Fruit fly (Drosophila melanogaster): ENCODE measurements around the gene CG33912.

The CG33912 gene

dm6 chr3L:20755585-20755984 is at the start of gene CG33912:
Gene CG33912 (minus strand): TSS chr3L:20755685.
- no peak for TF ChIP-seq CG4328 (GFP tag; optimal IDR thresholded peaks at IDR 0.05)
- no peak for TF ChIP-seq odd (GFP tag; optimal IDR thresholded peaks at IDR 0.05)
- TF ChIP-seq Kr (GFP tag; optimal IDR thresholded peaks at IDR 0.05): no peak
- no peak for TF ChIP-seq Mrtf (GFP tag; IDR thresholded peaks at IDR 0.05)
- no peak for TF ChIP-seq Oli (tag; optimal IDR thresholded peaks at IDR 0.05)
- TF ChIP-seq dm (GFP tag; optimal IDR thresholded peaks at IDR 0.05): no peak
- TF ChIP-seq CG14710 (tag; optimal IDR thresholded peaks at IDR 0.05): no peak
- no peak for TF ChIP-seq Bteb2 (GFP tag; optimal IDR thresholded peaks at IDR 0.05)
- TF ChIP-seq br (optimal IDR thresholded peaks at IDR 0.05): no peak
- no peak for TF ChIP-seq Hr3 (GFP tag; optimal IDR thresholded peaks at IDR 0.05)
- no peak for TF ChIP-seq Bgb (GFP tag; IDR thresholded peaks at IDR 0.05; ENCODE audit: partially characterized antibody)
- no peak for TF ChIP-seq z (GFP tag; IDR thresholded peaks at IDR 0.05)

dm6 chr3L:20800208-20800607 is 44.7 kb upstream of the CG33912 start, which contains the start of gene Spc105R:
Gene Spc105R (plus strand): TSS chr3L:20800410.
- TF ChIP-seq CG11085 (GFP tag; IDR thresholded peaks at IDR 0.05) (no peak), kah (GFP tag; optimal IDR thresholded peaks at IDR 0.05) (no peak), CG15601 (tag; optimal IDR thresholded peaks at IDR 0.05) (no peak), CG10654 (GFP tag; optimal IDR thresholded peaks at IDR 0.05) (no peak), dm (GFP tag; optimal IDR thresholded peaks at IDR 0.05) (no peak), CG31365 (tag; optimal IDR thresholded peaks at IDR 0.05) (no peak), cg (GFP tag; optimal IDR thresholded peaks at IDR 0.05) (no peak), Atf3 (GFP tag; optimal IDR thresholded peaks at IDR 0.05) (no peak), fd64A (GFP tag; optimal IDR thresholded peaks at IDR 0.05) (no peak), pita (GFP tag; optimal IDR thresholded peaks at IDR 0.05) (no peak), Drgx (GFP tag; IDR thresholded peaks at IDR 0.05) (no peak), CG14667 (GFP tag; IDR thresholded peaks at IDR 0.05) (no peak), CG1529 (GFP tag; optimal IDR thresholded peaks at IDR 0.05) (no peak), nau (GFP tag; optimal IDR thresholded peaks at IDR 0.05) (no peak), peb (GFP tag; IDR thresholded peaks at IDR 0.05) (no peak), CG10147 (GFP tag; optimal IDR thresholded peaks at IDR 0.05) (no peak), ems (GFP tag; optimal IDR thresholded peaks at IDR 0.05) (no peak), CG7357 (GFP tag; IDR thresholded peaks at IDR 0.05) (no peak), Opbp (GFP tag; IDR thresholded peaks at IDR 0.05; ENCODE audit: partially characterized antibody) (peak; percentile 57; the same call in 1 of the 3 replicates), CG12071 (GFP tag; optimal IDR thresholded peaks at IDR 0.05) (no peak), zen2 (GFP tag; IDR thresholded peaks at IDR 0.05; ENCODE audit: partially characterized antibody) (no peak), yki (optimal IDR thresholded peaks at IDR 0.05) (no peak), CG32772 (GFP tag; IDR thresholded peaks at IDR 0.05) (no peak), CG10979 (tag; optimal IDR thresholded peaks at IDR 0.05) (no peak), phol (tag; optimal IDR thresholded peaks at IDR 0.05) (peak; percentile 72), Max (GFP tag; optimal IDR thresholded peaks at IDR 0.05) (no peak), CG7839 (tag; optimal IDR thresholded peaks at IDR 0.05) (no peak), CG15073 (GFP tag; optimal IDR thresholded peaks at IDR 0.05) (no peak), CG17829 (tag; optimal IDR thresholded peaks at IDR 0.05) (peak; percentile 26), CG6689 (GFP tag; IDR thresholded peaks at IDR 0.05) (no peak), CG10274 (GFP tag; optimal IDR thresholded peaks at IDR 0.05) (no peak), grn (GFP tag; optimal IDR thresholded peaks at IDR 0.05) (no peak), ash1 (GFP tag; optimal IDR thresholded peaks at IDR 0.05) (no peak), zen (tag; optimal IDR thresholded peaks at IDR 0.05) (no peak), gcm2 (GFP tag; optimal IDR thresholded peaks at IDR 0.05) (no peak), NC2α (GFP tag; optimal IDR thresholded peaks at IDR 0.05) (no peak), Hr78 (GFP tag; optimal IDR thresholded peaks at IDR 0.05) (no peak), Deaf1 (tag; optimal IDR thresholded peaks at IDR 0.05) (no peak), CG15514 (GFP tag; optimal IDR thresholded peaks at IDR 0.05) (peak; percentile 25), CG13296 (GFP tag; optimal IDR thresholded peaks at IDR 0.05) (no peak)

Measured in whole organism, embryonic.